Fruit fly (Drosophila melanogaster): ENCODE data around the gene Acp29AB.

DNA sequence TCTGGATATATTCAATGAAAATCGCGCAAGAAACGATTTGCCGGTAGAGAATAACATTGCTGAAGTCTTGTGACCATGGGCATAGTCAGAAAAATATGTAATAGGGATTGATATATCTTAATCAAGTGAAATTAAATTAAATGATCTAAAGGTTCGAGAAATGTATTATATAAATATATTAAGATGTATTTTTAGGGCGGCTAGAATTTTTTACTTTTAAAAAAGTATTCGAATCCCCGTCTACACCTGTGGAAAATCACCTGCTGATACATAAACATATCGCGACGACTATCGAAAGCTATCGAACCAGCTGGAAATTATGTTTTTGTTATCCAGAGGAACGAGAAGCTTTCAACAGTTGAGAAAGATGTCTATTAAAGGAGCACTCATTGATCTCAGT, 16.3 kb downstream of the Acp29AB start, which contains the start of the genes CG13390 and CG17294:
- peak; percentile 100 for TF ChIP-seq CG4496 (GFP tag; IDR thresholded peaks at IDR 0.05)
- TF ChIP-seq CG8159 (tag; optimal IDR thresholded peaks at IDR 0.05), result peak; percentile 100
- peak; percentile 98 for TF ChIP-seq gl (tag; optimal IDR thresholded peaks at IDR 0.05)
- TF ChIP-seq CG32121 (GFP tag; IDR thresholded peaks at IDR 0.05), result peak; percentile 100
- TF ChIP-seq CG10348 (GFP tag; IDR thresholded peaks at IDR 0.05), result peak; percentile 97
- peak; percentile 99 for TF ChIP-seq Pif1A (GFP tag; optimal IDR thresholded peaks at IDR 0.05)
- TF ChIP-seq EcR (GFP tag; optimal IDR thresholded peaks at IDR 0.05), result peak; percentile 72

Measured in whole organism, pupa.